In the genomic region with DNA sequence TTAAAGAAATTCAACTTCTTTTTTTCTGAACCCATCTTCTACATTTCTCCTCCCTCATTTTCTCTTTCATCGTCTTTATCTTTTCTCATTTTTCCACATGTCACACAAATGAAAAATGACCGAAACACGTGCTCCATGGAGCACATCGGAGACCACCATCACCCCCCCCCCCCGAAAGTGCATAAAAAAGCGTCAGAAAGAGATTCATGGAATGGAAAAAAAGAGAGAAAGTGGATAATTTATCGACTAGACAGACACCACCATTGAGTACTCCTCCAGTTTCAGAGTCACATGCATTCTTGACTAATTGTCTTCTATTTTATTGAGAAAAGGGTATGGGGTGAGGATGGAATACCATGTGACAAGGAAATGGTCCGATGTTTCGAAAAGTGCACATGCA, we compare ENCODE assay signal across 3 worm cellular contexts.
TF ChIP-seq lines count a peak whose summit lies in the region.

No protein-coding gene starts in this region.

TF ChIP-seq in whole organism, L1 larva, 84 proteins besides CTCF, POLR2A, EP300 and RAD21 (continued from another document and continues in another):
- TF ChIP-seq lin-39 (tag; optimal IDR thresholded peaks at IDR 0.05; lab: Kevin White, UChicago) (peak; percentile 67), rnt-1 (tag; optimal IDR thresholded peaks at IDR 0.05; lab: Kevin White, UChicago) (peak; percentile 64), unc-130 (tag; optimal IDR thresholded peaks at IDR 0.05; lab: Kevin White, UChicago) (peak; percentile 30), ceh-90 (tag; optimal IDR thresholded peaks at IDR 0.05; lab: Kevin White, UChicago) (no peak), sup-37 (GFP tag; optimal IDR thresholded peaks at IDR 0.05; lab: Kevin White, UChicago) (peak; percentile 24), egl-13 (tag; optimal IDR thresholded peaks at IDR 0.05; lab: Kevin White, UChicago) (peak; percentile 23), mdl-1 (tag; optimal IDR thresholded peaks at IDR 0.05; lab: Kevin White, UChicago) (peak in 1 of 2 experiments; percentile 52), ama-1 (optimal IDR thresholded peaks at IDR 0.05; lab: Kevin White, UChicago) (no peak), fkh-4 (tag; optimal IDR thresholded peaks at IDR 0.05; lab: Kevin White, UChicago; ENCODE audit: borderline replicate concordance) (no peak), nhr-12 (tag; optimal IDR thresholded peaks at IDR 0.05; lab: Kevin White, UChicago) (no peak), fos-1 (tag; optimal IDR thresholded peaks at IDR 0.05; lab: Kevin White, UChicago) (no peak), hlh-4 (tag; optimal IDR thresholded peaks at IDR 0.05; lab: Kevin White, UChicago) (no peak), lin-14 (GFP tag; optimal IDR thresholded peaks at IDR 0.05; lab: Kevin White, UChicago) (peak; percentile 94), nhr-76 (tag; optimal IDR thresholded peaks at IDR 0.05; lab: Kevin White, UChicago) (no peak), ces-1 (GFP tag; optimal IDR thresholded peaks at IDR 0.05; lab: Kevin White, UChicago) (no peak), Y116A8C.19 (tag; optimal IDR thresholded peaks at IDR 0.05; lab: Kevin White, UChicago; ENCODE audit: borderline replicate concordance) (no peak), aly-2 (tag; optimal IDR thresholded peaks at IDR 0.05; lab: Kevin White, UChicago) (no peak), nhr-47 (tag; optimal IDR thresholded peaks at IDR 0.05; lab: Kevin White, UChicago) (peak; percentile 69), ceh-8 (GFP tag; optimal IDR thresholded peaks at IDR 0.05; lab: Kevin White, UChicago) (peak; percentile 86), nhr-11 (tag; optimal IDR thresholded peaks at IDR 0.05; lab: Kevin White, UChicago) (no peak), efl-1 (optimal IDR thresholded peaks at IDR 0.05; lab: Kevin White, UChicago) (peak in 1 of 2 experiments; percentile 33), efl-1 (GFP tag; optimal IDR thresholded peaks at IDR 0.05 in 1 of 2; lab: Kevin White, UChicago) (peak; percentile 17 to 32), zip-4 (GFP tag; optimal IDR thresholded peaks at IDR 0.05; lab: Kevin White, UChicago) (no peak), blmp-1 (tag; optimal IDR thresholded peaks at IDR 0.05; lab: Kevin White, UChicago) (no peak), tbx-2 (tag; optimal IDR thresholded peaks at IDR 0.05; lab: Kevin White, UChicago) (peak; percentile 60), grh-1 (GFP tag; IDR thresholded peaks at IDR 0.05; lab: Robert Waterston, UW) (no peak), nhr-20 (tag; optimal IDR thresholded peaks at IDR 0.05; lab: Kevin White, UChicago) (peak; percentile 62), C34B4.2 (tag; optimal IDR thresholded peaks at IDR 0.05; lab: Kevin White, UChicago) (no peak), ets-5 (GFP tag; IDR thresholded peaks at IDR 0.05; lab: Robert Waterston, UW) (no peak), alr-1 (tag; optimal IDR thresholded peaks at IDR 0.05; lab: Kevin White, UChicago; ENCODE audit: borderline replicate concordance) (no peak), isw-1 (GFP tag; IDR thresholded peaks at IDR 0.05; lab: Robert Waterston, UW) (peak; percentile 20; the same call in 1 of the 2 replicates), pqm-1 (tag; optimal IDR thresholded peaks at IDR 0.05; lab: Kevin White, UChicago) (no peak), fkh-8 (tag; optimal IDR thresholded peaks at IDR 0.05; lab: Kevin White, UChicago) (peak; percentile 73), mab-9 (GFP tag; IDR thresholded peaks at IDR 0.05; lab: Robert Waterston, UW) (no peak), lin-13 (GFP tag; optimal IDR thresholded peaks at IDR 0.05; lab: Kevin White, UChicago) (no peak), nhr-77 (tag; optimal IDR thresholded peaks at IDR 0.05; lab: Kevin White, UChicago) (no peak), lir-3 (tag; optimal IDR thresholded peaks at IDR 0.05; lab: Kevin White, UChicago; ENCODE audit: poor library complexity) (peak; percentile 20), nhr-71 (tag; optimal IDR thresholded peaks at IDR 0.05; lab: Kevin White, UChicago) (peak; percentile 91), mef-2 (tag; optimal IDR thresholded peaks at IDR 0.05; lab: Kevin White, UChicago) (no peak), elt-2 (tag; optimal IDR thresholded peaks at IDR 0.05; lab: Kevin White, UChicago) (no peak), lin-35 (GFP tag; optimal IDR thresholded peaks at IDR 0.05; lab: Kevin White, UChicago) (no peak), nhr-84 (tag; optimal IDR thresholded peaks at IDR 0.05; lab: Kevin White, UChicago) (no peak), mep-1 (tag; optimal IDR thresholded peaks at IDR 0.05; lab: Kevin White, UChicago) (peak; percentile 47)

TF ChIP-seq in whole organism, L2 larva, 48 proteins besides CTCF, POLR2A, EP300 and RAD21 (continued from another document):
- TF ChIP-seq mdl-1 (tag; optimal IDR thresholded peaks at IDR 0.05; lab: Kevin White, UChicago) (peak; percentile 18 to 71), ztf-4 (tag; optimal IDR thresholded peaks at IDR 0.05; lab: Kevin White, UChicago) (no peak), aly-2 (tag; optimal IDR thresholded peaks at IDR 0.05; lab: Kevin White, UChicago) (no peak), C34F6.9 (tag; optimal IDR thresholded peaks at IDR 0.05; lab: Kevin White, UChicago) (peak; percentile 76), zag-1 (tag; optimal IDR thresholded peaks at IDR 0.05; lab: Kevin White, UChicago) (peak; percentile 13), dmd-4 (tag; optimal IDR thresholded peaks at IDR 0.05; lab: Kevin White, UChicago) (no peak), lin-13 (GFP tag; optimal IDR thresholded peaks at IDR 0.05; lab: Kevin White, UChicago) (no peak), gmeb-1 (tag; optimal IDR thresholded peaks at IDR 0.05; lab: Kevin White, UChicago) (no peak), sem-4 (tag; optimal IDR thresholded peaks at IDR 0.05; lab: Kevin White, UChicago) (peak; percentile 78), crh-2 (tag; optimal IDR thresholded peaks at IDR 0.05; lab: Kevin White, UChicago) (peak; percentile 67), mab-5 (tag; optimal IDR thresholded peaks at IDR 0.05; lab: Kevin White, UChicago) (peak; percentile 85), nhr-129 (tag; optimal IDR thresholded peaks at IDR 0.05; lab: Kevin White, UChicago) (peak; percentile 62), nhr-23 (tag; optimal IDR thresholded peaks at IDR 0.05; lab: Kevin White, UChicago) (no peak), ztf-1 (GFP tag; conservative IDR thresholded peaks at IDR 0.05; lab: Robert Waterston, UW) (no peak)

TF ChIP-seq in whole organism, late embryonic, 69 proteins besides CTCF, POLR2A, EP300 and RAD21 (continued from another document):
- TF ChIP-seq ama-1 (optimal IDR thresholded peaks at IDR 0.05; lab: Kevin White, UChicago): no peak
- no peak for TF ChIP-seq hlh-13 (GFP tag; optimal IDR thresholded peaks at IDR 0.05; lab: Kevin White, UChicago)
- no peak for TF ChIP-seq nfya-1 (tag; optimal IDR thresholded peaks at IDR 0.05; lab: Kevin White, UChicago)
TF ChIP-seq in whole organism, late embryonic: peak in this region for 4.
